Fruit fly (Drosophila melanogaster) whole organism: ENCODE results near the gene bif.

Source experiments
- CG8478 ChIP-seq: fragments of >200 bp; optimal IDR thresholded peaks from 2 replicates; lab custom pipeline; 2018; ENCODE audit warnings: inconsistent platforms
- Dll ChIP-seq: fragments of >200 bp; optimal IDR thresholded peaks from 2 replicates; lab custom pipeline; 2017
- pan ChIP-seq: fragments of >200 bp; optimal IDR thresholded peaks from 2 replicates; lab custom pipeline; 2017

DNA sequence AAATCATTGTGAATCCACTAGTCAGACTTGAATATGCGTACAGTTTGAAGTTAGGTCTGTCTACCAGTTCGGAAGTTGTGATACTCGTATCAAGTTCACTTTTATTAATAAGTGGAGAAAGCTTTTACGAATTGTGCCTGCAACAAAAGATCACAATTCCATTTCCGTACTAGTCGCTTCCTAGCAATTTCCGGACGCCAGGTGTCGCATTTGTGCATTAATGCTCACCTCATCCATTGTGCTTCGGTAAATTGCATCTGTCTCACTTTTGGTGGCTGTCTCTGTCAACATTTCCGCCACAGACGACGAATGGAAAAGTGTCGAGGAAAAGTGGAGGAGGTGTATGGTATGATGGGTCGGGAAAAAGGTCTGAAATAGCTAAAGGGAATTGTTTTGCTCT, 35.5 kb upstream of the bif start:
- TF ChIP-seq CG8478 = no peak
- TF ChIP-seq pan (lab: Kevin White, UChicago) = no peak
- TF ChIP-seq Dll (lab: Kevin White, UChicago) = no peak
